Fruit fly (Drosophila melanogaster): Measurements from ENCODE around the gene Gem2.

dm6 chr3L:19083126-19083525 lies 17.0 kb downstream of the Gem2 start:
- no peak for TF ChIP-seq psq (optimal IDR thresholded peaks at IDR 0.05)
- TF ChIP-seq h (optimal IDR thresholded peaks at IDR 0.05): no peak
